Worm (Caenorhabditis elegans): Measurements from ENCODE around the gene nspc-17.

nspc-17 gene

DNA sequence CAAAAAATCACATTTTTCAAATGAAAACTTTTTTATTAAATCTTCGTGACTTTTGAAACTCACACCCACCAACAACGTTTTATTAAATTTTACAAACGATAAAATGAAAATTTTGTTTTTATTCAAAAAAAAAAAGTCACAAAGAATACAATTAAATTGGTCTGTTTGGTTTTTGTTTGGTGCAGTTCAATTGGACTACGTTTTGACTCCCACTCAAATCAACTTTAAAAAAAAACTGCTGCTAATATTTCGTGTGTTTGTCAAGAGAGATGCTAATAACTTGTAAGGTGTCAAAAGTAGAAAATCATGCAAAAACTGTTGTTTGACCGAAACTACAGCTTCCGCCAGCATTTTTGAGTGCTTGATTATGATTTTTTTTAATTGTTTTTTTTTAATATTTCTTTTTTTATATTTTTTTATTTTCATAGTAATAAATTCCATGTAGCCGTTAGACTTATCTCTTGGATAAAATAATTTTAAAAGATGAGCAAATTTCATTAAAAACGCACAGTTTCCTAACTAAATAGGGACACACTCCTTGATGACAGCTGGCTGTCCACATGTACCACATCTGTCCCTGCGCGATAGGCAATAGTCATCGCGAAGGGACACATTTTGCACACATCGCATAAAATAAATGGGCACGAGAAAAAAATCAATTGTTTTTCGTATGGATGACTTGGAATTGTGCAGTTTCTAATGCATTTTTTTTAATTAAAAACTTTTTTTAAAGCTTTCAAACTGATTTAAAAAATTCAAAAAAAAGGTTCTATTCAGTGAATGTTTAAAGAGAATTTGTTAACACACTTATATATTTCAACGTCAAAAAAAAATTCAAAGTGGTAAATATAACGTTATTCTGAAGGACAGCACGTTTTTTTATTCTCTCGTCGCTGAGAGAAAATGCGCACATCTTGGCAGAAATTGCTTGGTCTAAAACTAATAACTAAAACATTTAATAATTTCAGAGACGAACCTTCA, 634 bp upstream of the nspc-17 start:
- TF ChIP-seq dao-5 (tag; optimal IDR thresholded peaks at IDR 0.05) (peak; percentile 87), him-1 (tag; optimal IDR thresholded peaks at IDR 0.05) (peak; percentile 99), W03F9.2 (tag; optimal IDR thresholded peaks at IDR 0.05) (peak; percentile 98)

DNA sequence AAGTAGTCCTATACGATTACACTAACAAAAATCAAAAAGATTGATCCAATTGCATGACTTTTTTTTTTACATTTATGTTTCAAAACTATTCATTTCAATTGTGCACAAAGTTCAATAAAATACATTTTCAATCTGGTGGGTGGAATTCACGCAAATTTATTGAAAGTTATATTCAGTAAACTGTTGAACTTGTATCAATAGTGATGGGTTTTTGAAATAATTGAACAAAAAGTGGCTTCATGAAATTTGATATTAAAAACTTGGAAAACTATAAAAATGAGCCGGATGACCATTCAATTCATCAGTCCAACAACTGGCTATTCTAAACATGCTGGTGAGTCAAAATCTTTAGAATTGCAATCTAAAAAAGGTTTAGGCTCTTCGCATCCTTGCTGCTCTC, 1.7 kb downstream of the nspc-17 start, which contains the start of gene nspc-16:
Gene nspc-16, plus strand, starts transcription at position 301 of the 400 bp plus-strand sequence.
- TF ChIP-seq W03F9.2 (tag; optimal IDR thresholded peaks at IDR 0.05) (no peak), him-1 (tag; optimal IDR thresholded peaks at IDR 0.05) (no peak), dao-5 (tag; optimal IDR thresholded peaks at IDR 0.05) (no peak)

DNA sequence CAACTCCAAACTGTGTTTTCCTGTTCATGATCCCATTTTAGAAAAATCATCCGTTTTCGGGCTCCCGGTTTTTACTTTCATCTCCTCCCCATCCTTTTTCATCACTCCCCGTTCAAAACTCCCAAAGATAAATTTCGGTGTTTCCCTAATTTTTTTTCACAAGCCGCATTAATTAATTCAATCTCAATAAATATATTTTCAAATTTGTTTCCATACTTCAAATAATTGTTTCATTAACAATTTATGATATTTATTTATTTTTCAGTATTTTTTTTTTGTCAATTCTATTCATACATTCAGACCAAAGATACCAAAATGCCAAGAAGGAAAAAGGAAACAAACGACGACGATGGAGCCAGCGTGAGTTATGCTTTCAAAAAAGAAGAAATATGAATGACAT, 4.5 kb downstream of the nspc-17 start, which contains the start of gene D1025.1:
Gene D1025.1, plus strand, starts transcription at position 301 of the 400 bp plus-strand sequence.
- TF ChIP-seq him-1 (tag; optimal IDR thresholded peaks at IDR 0.05) (no peak), W03F9.2 (tag; optimal IDR thresholded peaks at IDR 0.05) (no peak), dao-5 (tag; optimal IDR thresholded peaks at IDR 0.05) (no peak)

DNA sequence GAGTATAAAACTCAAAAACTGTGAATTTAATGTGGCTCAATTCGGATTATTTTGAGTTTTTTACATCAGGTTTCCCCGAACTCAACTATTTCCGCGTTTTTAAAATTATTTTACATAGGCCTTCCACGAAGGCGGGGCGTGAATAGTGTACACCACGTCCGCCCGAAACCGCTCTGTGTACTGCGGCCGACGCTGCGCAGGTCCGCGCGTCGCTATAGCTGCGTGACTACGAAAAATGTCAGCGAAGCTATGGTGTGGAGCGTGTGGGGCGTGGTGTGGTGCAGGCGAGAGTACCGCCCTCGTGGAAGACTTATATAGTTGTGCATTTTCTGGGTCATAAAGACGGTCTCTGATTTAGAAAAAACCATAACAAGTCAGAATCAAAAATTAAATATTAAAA, 7.1 kb downstream of the nspc-17 start:
- TF ChIP-seq him-1 (tag; optimal IDR thresholded peaks at IDR 0.05) (no peak), W03F9.2 (tag; optimal IDR thresholded peaks at IDR 0.05) (no peak), dao-5 (tag; optimal IDR thresholded peaks at IDR 0.05) (no peak)

DNA sequence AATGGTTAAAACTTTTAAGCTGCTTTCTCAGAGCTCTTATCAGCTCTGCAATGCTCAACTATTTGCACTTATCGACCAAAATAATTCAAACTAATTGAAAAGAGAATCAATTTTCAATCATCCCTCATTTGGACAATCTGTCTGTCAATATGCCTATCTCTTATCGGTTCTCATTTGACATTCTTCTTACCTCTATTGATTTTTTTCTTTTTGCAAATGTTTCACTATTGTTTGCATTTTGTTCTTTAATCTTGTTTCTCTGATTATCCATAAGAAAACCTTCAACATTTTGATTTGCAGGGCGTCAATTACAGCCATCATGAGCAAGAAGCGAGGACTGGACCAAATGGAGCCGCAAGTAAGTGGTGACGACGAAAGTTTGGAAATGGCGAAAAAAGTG, 8.4 kb downstream of the nspc-17 start, which contains the start of gene D1025.10:
Gene D1025.10, plus strand, starts transcription at position 301 of the 400 bp plus-strand sequence.
- TF ChIP-seq W03F9.2 (tag; optimal IDR thresholded peaks at IDR 0.05) (no peak), him-1 (tag; optimal IDR thresholded peaks at IDR 0.05) (no peak), dao-5 (tag; optimal IDR thresholded peaks at IDR 0.05) (no peak)

DNA sequence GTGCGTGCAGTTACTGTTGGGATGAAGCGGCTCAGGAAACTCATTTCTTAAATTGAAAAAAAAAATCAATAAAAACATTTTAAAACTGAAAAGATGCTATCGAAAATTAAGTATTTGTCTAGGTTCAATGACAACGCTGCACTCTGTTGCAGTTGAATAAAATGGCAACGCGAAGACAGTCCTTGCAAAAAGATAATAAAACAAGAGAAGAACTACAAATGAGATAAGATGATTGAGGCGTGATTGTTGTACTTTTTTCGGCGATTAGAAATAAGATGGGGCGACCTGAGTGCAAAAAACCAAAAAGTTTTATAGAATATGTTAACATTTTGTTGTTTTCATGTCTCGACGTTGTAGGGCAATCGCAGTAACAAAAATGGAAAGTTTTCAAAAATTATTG, 10.0 kb downstream of the nspc-17 start, which contains the start of gene gcsh-1:
Gene gcsh-1, minus strand, starts transcription at position 46 of the 400 bp plus-strand sequence.
- TF ChIP-seq dao-5 (tag; optimal IDR thresholded peaks at IDR 0.05) (no peak), him-1 (tag; optimal IDR thresholded peaks at IDR 0.05) (no peak), W03F9.2 (tag; optimal IDR thresholded peaks at IDR 0.05) (no peak)

DNA sequence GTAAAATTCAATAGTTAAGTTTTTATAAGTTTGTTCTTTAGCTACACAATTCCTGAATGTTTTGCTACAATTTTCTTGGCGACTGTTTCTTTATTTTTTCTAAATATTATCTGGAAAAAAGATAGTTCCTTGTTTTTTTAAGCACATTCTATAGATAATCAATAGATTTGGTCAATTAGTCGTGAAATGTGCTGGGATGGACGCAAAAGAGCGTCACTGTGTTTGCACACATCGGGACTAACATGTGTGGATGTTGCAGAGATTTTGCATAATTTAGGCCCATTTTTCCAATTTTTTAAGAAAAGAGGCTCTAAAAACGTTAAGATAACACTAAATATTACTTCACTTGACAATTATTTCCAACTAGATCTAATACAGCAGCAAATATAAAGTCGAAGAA, 11.5 kb downstream of the nspc-17 start:
- TF ChIP-seq him-1 (tag; optimal IDR thresholded peaks at IDR 0.05) (no peak), W03F9.2 (tag; optimal IDR thresholded peaks at IDR 0.05) (no peak), dao-5 (tag; optimal IDR thresholded peaks at IDR 0.05) (no peak)

DNA sequence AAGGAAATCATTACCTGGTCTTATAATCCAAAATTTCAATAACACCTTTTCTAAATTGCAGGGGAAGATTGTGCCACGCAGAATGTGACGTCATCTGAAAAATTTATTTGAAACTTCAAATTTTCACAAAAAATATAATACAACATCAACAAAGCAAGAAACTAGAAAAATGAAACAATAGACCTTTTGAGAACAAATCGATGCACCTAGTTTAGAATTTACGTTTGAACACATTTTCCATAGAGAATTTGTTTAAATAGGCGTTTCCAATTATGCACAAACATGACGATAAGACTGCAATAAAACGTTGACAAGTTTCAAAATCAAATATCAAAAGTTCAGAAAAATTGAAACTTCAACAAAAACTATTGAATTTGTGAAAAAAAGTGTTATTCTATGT, 12.2 kb downstream of the nspc-17 start, which contains the start of gene fbxa-141:
Gene fbxa-141, minus strand, starts transcription at position 101 of the 400 bp plus-strand sequence.
- no peak for TF ChIP-seq W03F9.2 (tag; optimal IDR thresholded peaks at IDR 0.05)
- TF ChIP-seq dao-5 (tag; optimal IDR thresholded peaks at IDR 0.05): no peak
- no peak for TF ChIP-seq him-1 (tag; optimal IDR thresholded peaks at IDR 0.05)

DNA sequence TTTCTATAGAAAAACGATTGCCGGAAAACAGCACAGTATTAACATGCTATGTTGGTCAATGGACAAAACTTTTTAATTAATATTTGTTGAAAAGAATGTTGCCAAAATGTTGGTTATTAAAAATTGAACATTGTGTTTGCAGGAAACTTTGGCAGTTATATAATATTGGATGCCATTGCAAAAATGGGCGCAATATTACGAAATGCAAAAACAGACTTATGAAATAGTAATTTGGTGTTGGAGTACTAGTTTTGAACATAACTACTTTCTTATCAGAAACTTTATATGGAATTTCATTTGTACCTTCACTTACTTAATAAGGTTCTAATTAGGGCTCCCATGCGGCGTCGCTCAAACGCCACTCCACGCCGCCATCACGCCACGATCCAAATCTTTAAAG, 14.6 kb downstream of the nspc-17 start:
- TF ChIP-seq him-1 (tag; optimal IDR thresholded peaks at IDR 0.05): no peak
- TF ChIP-seq W03F9.2 (tag; optimal IDR thresholded peaks at IDR 0.05): no peak
- no peak for TF ChIP-seq dao-5 (tag; optimal IDR thresholded peaks at IDR 0.05)

DNA sequence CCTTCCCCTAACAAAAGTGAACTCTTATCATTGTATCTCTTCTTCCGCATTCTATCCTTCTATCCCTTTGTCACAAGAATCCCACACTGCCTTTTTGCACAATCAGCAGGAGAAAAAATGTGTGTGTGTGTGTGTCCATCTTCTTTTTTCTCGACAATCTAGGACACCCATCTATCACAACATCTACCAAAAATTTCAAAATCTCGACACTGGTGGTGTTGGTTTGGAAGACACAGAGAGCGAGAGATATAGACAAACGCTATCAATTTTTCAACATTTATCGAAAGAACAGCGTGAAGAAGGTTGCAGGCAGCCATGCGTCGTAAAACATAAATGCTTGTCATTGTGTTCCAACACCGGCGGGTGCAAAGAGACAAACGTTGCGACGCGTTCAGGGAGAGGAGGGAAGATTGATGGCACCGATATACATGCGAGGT, 16.1 kb downstream of the nspc-17 start:
- TF ChIP-seq dao-5 (tag; optimal IDR thresholded peaks at IDR 0.05): no peak
- no peak for TF ChIP-seq W03F9.2 (tag; optimal IDR thresholded peaks at IDR 0.05)
- no peak for TF ChIP-seq him-1 (tag; optimal IDR thresholded peaks at IDR 0.05)

DNA sequence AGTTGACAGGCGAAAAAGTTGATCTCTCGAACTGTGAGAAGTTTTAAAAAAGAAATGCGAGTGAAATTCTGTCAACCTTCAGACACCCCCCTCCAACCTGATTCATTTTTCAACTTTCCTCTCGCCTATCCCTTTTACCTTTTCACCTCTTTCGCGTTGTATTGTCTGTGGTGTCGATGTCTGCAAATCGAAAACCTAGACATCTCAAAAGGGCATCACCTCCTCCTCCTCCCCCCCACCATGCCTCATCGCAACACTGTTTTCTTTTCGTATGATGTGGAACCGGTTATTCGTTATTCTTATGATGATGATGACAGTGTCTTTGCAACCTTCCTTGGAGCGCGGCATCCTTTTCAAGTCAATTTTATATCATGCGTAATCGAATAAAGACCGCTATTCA, 17.0 kb downstream of the nspc-17 start:
- TF ChIP-seq dao-5 (tag; optimal IDR thresholded peaks at IDR 0.05) (no peak), him-1 (tag; optimal IDR thresholded peaks at IDR 0.05) (no peak), W03F9.2 (tag; optimal IDR thresholded peaks at IDR 0.05) (no peak)

DNA sequence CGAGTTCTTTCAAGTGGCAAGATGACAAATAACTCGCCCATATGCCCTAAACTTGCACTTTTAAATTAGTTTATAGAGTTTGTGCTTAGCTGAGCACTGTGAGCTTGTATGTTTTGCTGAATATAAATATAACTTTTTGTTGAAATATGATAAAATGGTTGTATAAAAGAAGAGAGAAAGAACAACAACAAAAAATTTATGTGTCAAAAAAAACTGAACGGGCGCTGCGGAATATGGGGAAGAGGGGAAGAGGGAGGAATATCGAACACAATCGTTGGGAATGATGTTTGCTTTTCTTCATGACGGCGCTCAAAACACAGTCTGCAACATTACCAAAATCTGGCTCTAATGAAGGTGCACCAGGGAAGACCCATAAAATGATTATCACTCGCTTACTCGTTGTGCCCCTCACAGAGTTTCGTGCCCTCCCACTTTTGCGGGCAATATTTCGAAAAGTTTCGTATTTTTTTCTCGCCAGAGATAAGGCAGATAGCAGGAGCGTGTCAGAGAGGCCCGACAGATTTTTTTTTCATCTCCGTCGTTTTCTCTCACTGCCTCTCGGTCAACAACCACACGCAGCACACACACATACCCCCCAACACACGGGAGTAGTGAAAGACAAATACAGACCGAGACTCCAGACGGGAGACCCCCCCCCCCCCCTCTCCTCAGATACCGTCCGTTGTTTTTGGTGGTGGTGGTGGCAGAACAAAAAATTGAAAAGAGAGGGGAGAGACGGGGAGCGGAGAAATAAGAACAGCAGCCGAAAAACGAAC, 19.2 kb downstream of the nspc-17 start:
- TF ChIP-seq dao-5 (tag; optimal IDR thresholded peaks at IDR 0.05): no peak
- no peak for TF ChIP-seq W03F9.2 (tag; optimal IDR thresholded peaks at IDR 0.05)
- no peak for TF ChIP-seq him-1 (tag; optimal IDR thresholded peaks at IDR 0.05)

DNA sequence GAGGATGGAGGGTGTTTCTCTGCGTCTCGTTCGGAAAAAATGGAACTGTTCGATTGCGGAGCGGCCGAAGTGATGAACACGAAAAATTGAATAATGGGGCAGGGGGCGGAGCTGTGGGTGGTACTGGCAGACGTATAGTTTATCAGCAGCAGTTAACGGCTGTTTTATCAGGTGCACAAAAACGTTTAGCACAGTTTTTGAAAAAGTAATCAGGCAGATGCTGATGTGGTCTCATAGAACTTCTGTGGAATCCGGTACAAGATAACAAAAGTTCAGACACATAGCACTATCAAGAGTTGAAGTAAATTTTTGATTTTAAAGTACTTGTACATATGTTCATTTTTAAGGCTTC, 20.5 kb downstream of the nspc-17 start:
- TF ChIP-seq him-1 (tag; optimal IDR thresholded peaks at IDR 0.05): no peak
- TF ChIP-seq dao-5 (tag; optimal IDR thresholded peaks at IDR 0.05): no peak
- no peak for TF ChIP-seq W03F9.2 (tag; optimal IDR thresholded peaks at IDR 0.05)

All from whole organism, L4/young adult.